Fruit fly (Drosophila melanogaster): ENCODE measurements around the gene CG12522.

DNA sequence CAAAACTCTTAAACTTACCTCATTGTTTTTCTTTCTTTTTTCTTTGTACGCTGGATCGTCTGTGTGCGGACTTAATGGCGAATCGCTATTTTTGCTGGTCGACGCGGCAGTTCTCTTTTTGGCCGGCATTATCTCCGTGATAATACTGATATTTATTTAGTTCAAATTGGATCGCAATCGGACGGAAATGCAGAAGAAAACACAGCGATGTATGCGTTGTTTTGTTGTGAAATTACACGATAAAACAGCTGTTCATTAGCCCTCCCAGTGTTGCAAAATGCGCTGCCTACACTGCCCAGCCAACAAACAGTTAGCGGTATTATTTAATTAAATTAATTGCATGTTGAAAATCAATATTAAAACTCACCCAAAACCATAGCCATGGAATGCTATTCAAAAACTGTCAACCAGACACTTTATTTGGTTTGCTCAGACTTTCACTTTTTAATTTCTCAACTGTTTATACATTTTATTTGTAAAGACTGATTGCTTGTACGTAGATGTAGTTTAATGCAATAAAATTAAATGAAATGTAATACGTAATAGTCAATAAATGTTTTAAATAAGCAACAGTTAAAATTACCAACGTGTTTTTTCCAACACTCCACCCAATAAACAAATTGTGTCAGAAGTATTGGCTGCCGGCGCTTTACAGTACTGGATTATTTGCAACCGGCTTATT lies 9.9 kb upstream of the CG12522 start, which contains the start of the genes Irbp18 and APP-BP1:
- TF ChIP-seq Myc (optimal IDR thresholded peaks at IDR 0.05) (no peak), psq (optimal IDR thresholded peaks at IDR 0.05) (no peak)
